Fruit fly (Drosophila melanogaster) whole organism, embryonic: ENCODE results near the gene Tace.

Experiments
- BEAF-32 ChIP-seq: fragments of 200-800 bp; sonication (Bioruptor generic); optimal IDR thresholded peaks from 3 replicates; lab custom pipeline; 2017; ENCODE audit warnings: missing biosample characterization, missing genetic modification characterization, mild to moderate bottlenecking, moderate library complexity, missing genetic modification reagents
- CG1024 ChIP-seq: fragments of 200-800 bp; sonication (Bioruptor generic); IDR thresholded peaks from 2 replicates; pipeline ENCODE4 v1.3.6; 2022; ENCODE audit warnings: missing biosample characterization, missing genetic modification characterization
- CG10462 ChIP-seq: fragments of 200-800 bp; sonication (Bioruptor generic); optimal IDR thresholded peaks from 2 replicates; lab custom pipeline; 2016; ENCODE audit warnings: missing biosample characterization, missing genetic modification characterization
- CG11723 ChIP-seq: fragments of 200-800 bp; sonication (Bioruptor generic); optimal IDR thresholded peaks from 2 replicates; lab custom pipeline; 2017; ENCODE audit warnings: missing biosample characterization, mild to moderate bottlenecking, missing genetic modification characterization
- CG12104 ChIP-seq: fragments of 200-800 bp; sonication (Bioruptor generic); optimal IDR thresholded peaks from 3 replicates; lab custom pipeline; 2016; ENCODE audit warnings: missing biosample characterization, missing genetic modification characterization
- CG12219 ChIP-seq: fragments of 200-800 bp; sonication (Bioruptor generic); optimal IDR thresholded peaks from 3 replicates; lab custom pipeline; 2018; ENCODE audit warnings: missing biosample characterization, mild to moderate bottlenecking, missing genetic modification characterization
- CG13894 ChIP-seq: fragments of 200-800 bp; sonication (Bioruptor generic); optimal IDR thresholded peaks from 3 replicates; lab custom pipeline; 2018; ENCODE audit warnings: missing biosample characterization, mild to moderate bottlenecking, missing genetic modification characterization, moderate library complexity
- CG1603 ChIP-seq: fragments of 200-800 bp; sonication (Bioruptor generic); optimal IDR thresholded peaks from 2 replicates; lab custom pipeline; 2019; ENCODE audit warnings: missing biosample characterization, mild to moderate bottlenecking, missing genetic modification characterization, moderate library complexity
- CG1647 ChIP-seq: fragments of 200-800 bp; sonication (Bioruptor generic); optimal IDR thresholded peaks from 3 replicates; lab custom pipeline; 2016; ENCODE audit warnings: missing biosample characterization, missing genetic modification characterization
- CG16813 ChIP-seq: fragments of 200-800 bp; sonication (Bioruptor generic); IDR thresholded peaks from 3 replicates; pipeline ENCODE4 v1.3.6; 2022; ENCODE audit warnings: missing biosample characterization, missing genetic modification characterization; ENCODE audit not compliant: partially characterized antibody
- CG2129 ChIP-seq: fragments of 200-800 bp; sonication (Bioruptor generic); IDR thresholded peaks from 2 replicates; pipeline ENCODE4 v1.3.6; 2022; ENCODE audit warnings: missing biosample characterization, missing genetic modification characterization; ENCODE audit not compliant: partially characterized antibody
- CG30403 ChIP-seq: fragments of 200-800 bp; sonication (Bioruptor generic); optimal IDR thresholded peaks from 3 replicates; lab custom pipeline; 2016; ENCODE audit warnings: missing biosample characterization, missing genetic modification characterization
- CG33213 ChIP-seq: fragments of 200-800 bp; sonication (Bioruptor generic); optimal IDR thresholded peaks from 3 replicates; lab custom pipeline; 2016; ENCODE audit warnings: missing biosample characterization, missing genetic modification characterization
- CG34376 ChIP-seq: fragments of 200-800 bp; sonication (Bioruptor generic); optimal IDR thresholded peaks from 2 replicates; lab custom pipeline; 2018; ENCODE audit warnings: missing biosample characterization, mild to moderate bottlenecking, missing genetic modification characterization
- CG4424 ChIP-seq: fragments of 200-800 bp; sonication (Bioruptor generic); optimal IDR thresholded peaks from 3 replicates; lab custom pipeline; 2016; ENCODE audit warnings: missing biosample characterization, missing genetic modification characterization
- CG4707 ChIP-seq: fragments of 200-800 bp; sonication (Bioruptor generic); optimal IDR thresholded peaks from 2 replicates; lab custom pipeline; 2018; ENCODE audit warnings: missing biosample characterization, mild to moderate bottlenecking, missing genetic modification characterization, moderate library complexity
- CG7987 ChIP-seq: fragments of 200-800 bp; sonication (Bioruptor generic); optimal IDR thresholded peaks from 2 replicates; lab custom pipeline; 2018; ENCODE audit warnings: missing biosample characterization, mild to moderate bottlenecking, missing genetic modification characterization, moderate library complexity
- CG9797 ChIP-seq: fragments of 200-800 bp; sonication (Bioruptor generic); optimal IDR thresholded peaks from 3 replicates; lab custom pipeline; 2018; ENCODE audit warnings: missing biosample characterization, mild to moderate bottlenecking, missing genetic modification characterization
- Dad ChIP-seq: fragments of 200-800 bp; sonication (Bioruptor generic); optimal IDR thresholded peaks from 3 replicates; lab custom pipeline; 2016; ENCODE audit warnings: missing biosample characterization, missing genetic modification characterization
- Dp ChIP-seq: fragments of 200-800 bp; sonication (Bioruptor generic); optimal IDR thresholded peaks from 2 replicates; lab custom pipeline; 2018; ENCODE audit warnings: missing biosample characterization, mild to moderate bottlenecking, missing genetic modification characterization, moderate library complexity
- E2f2 ChIP-seq: fragments of 200-800 bp; sonication (Bioruptor generic); IDR thresholded peaks from 2 replicates; pipeline ENCODE4 v1.3.6; 2022; ENCODE audit warnings: missing biosample characterization, missing genetic modification characterization
- Elba2 ChIP-seq: fragments of 200-800 bp; sonication (Bioruptor generic); optimal IDR thresholded peaks from 3 replicates; lab custom pipeline; 2016; ENCODE audit warnings: missing biosample characterization, missing genetic modification characterization
- Hand ChIP-seq: fragments of 200-800 bp; sonication (Bioruptor generic); optimal IDR thresholded peaks from 2 replicates; lab custom pipeline; 2017; ENCODE audit warnings: mild to moderate bottlenecking, missing biosample characterization, missing genetic modification reagents, missing genetic modification characterization
- HmgD ChIP-seq: fragments of 200-800 bp; sonication (Bioruptor generic); optimal IDR thresholded peaks from 3 replicates; lab custom pipeline; 2016; ENCODE audit warnings: missing biosample characterization, missing genetic modification characterization
- MESR4 ChIP-seq: fragments of 200-800 bp; sonication (Bioruptor generic); optimal IDR thresholded peaks from 2 replicates; lab custom pipeline; 2018; ENCODE audit warnings: missing biosample characterization, mild to moderate bottlenecking, missing genetic modification characterization, moderate library complexity
- Myb ChIP-seq: fragments of 200-800 bp; sonication (Bioruptor generic); optimal IDR thresholded peaks from 2 replicates; lab custom pipeline; 2016; ENCODE audit warnings: missing biosample characterization, missing genetic modification characterization
- Nf-YB ChIP-seq: fragments of 200-800 bp; sonication (Bioruptor generic); optimal IDR thresholded peaks from 3 replicates; lab custom pipeline; 2019; ENCODE audit warnings: missing biosample characterization, mild to moderate bottlenecking, missing genetic modification characterization, moderate library complexity
- Vsx1 ChIP-seq: fragments of 200-800 bp; sonication (Bioruptor generic); optimal IDR thresholded peaks from 2 replicates; lab custom pipeline; 2017; ENCODE audit warnings: missing biosample characterization, mild to moderate bottlenecking, missing genetic modification characterization, missing genetic modification reagents
- YL-1 ChIP-seq: fragments of 200-800 bp; sonication (Bioruptor generic); optimal IDR thresholded peaks from 3 replicates; lab custom pipeline; 2017; ENCODE audit warnings: missing biosample characterization, mild to moderate bottlenecking, missing genetic modification characterization
- al ChIP-seq: fragments of 200-800 bp; sonication (Bioruptor generic); IDR thresholded peaks from 2 replicates; pipeline ENCODE4 v1.3.6; 2022; ENCODE audit warnings: missing biosample characterization, missing genetic modification characterization
- chinmo ChIP-seq: fragments of 200-800 bp; sonication (Bioruptor generic); IDR thresholded peaks from 4 replicates; pipeline ENCODE4 v1.3.6; 2022; ENCODE audit warnings: missing biosample characterization, missing genetic modification characterization; ENCODE audit not compliant: partially characterized antibody
- crp ChIP-seq, 2 experiments: fragments of 200-800 bp; sonication (Bioruptor generic); optimal IDR thresholded peaks; 2 replicates in 1 of 2; 3 replicates in 1 of 2; lab custom pipeline; 2017; ENCODE audit warnings: missing biosample characterization in 2 of 2, missing genetic modification characterization in 2 of 2, mild to moderate bottlenecking in 1 of 2, moderate library complexity in 1 of 2
- gfzf ChIP-seq: fragments of 200-800 bp; sonication (Bioruptor generic); optimal IDR thresholded peaks from 2 replicates; lab custom pipeline; 2016; ENCODE audit warnings: missing biosample characterization, mild to moderate bottlenecking, missing genetic modification characterization, moderate library complexity
- insv ChIP-seq, 2 experiments: fragments of 200-800 bp; sonication (Bioruptor generic); optimal IDR thresholded peaks; 3 replicates each; lab custom pipeline; 2016 to 2018; ENCODE audit warnings: missing biosample characterization in 2 of 2, missing genetic modification characterization in 2 of 2
- mirr ChIP-seq: fragments of 200-800 bp; sonication (Bioruptor generic); optimal IDR thresholded peaks from 3 replicates; lab custom pipeline; 2018; ENCODE audit warnings: missing biosample characterization, mild to moderate bottlenecking, missing genetic modification characterization
- nerfin-1 ChIP-seq: fragments of 200-800 bp; sonication (Bioruptor generic); optimal IDR thresholded peaks from 3 replicates; lab custom pipeline; 2019; ENCODE audit warnings: missing biosample characterization, mild to moderate bottlenecking, missing genetic modification characterization, moderate library complexity
- nom ChIP-seq: fragments of 200-800 bp; sonication (Bioruptor generic); optimal IDR thresholded peaks from 2 replicates; lab custom pipeline; 2017; ENCODE audit warnings: missing biosample characterization, missing genetic modification characterization, mild to moderate bottlenecking, moderate library complexity, missing genetic modification reagents
- onecut ChIP-seq: fragments of 200-800 bp; sonication (Bioruptor generic); IDR thresholded peaks from 2 replicates; pipeline ENCODE4 v1.3.6; 2022; ENCODE audit warnings: missing biosample characterization, missing genetic modification characterization
- pzg ChIP-seq: fragments of 200-800 bp; sonication (Bioruptor generic); optimal IDR thresholded peaks from 3 replicates; lab custom pipeline; 2018; ENCODE audit warnings: missing biosample characterization, mild to moderate bottlenecking, missing genetic modification characterization, moderate library complexity
- sug ChIP-seq: fragments of 200-800 bp; optimal IDR thresholded peaks from 2 replicates; lab custom pipeline; 2019; ENCODE audit warnings: missing biosample characterization, mild to moderate bottlenecking, missing genetic modification characterization, moderate library complexity
- trem ChIP-seq: fragments of 200-800 bp; optimal IDR thresholded peaks from 3 replicates; lab custom pipeline; 2019; ENCODE audit warnings: missing biosample characterization, mild to moderate bottlenecking, missing genetic modification characterization, moderate library complexity
- twi ChIP-seq: fragments of 200-800 bp; optimal IDR thresholded peaks from 2 replicates; lab custom pipeline; 2019; ENCODE audit warnings: missing biosample characterization, mild to moderate bottlenecking, missing genetic modification characterization, moderate library complexity
- zen ChIP-seq: fragments of 200-800 bp; sonication (Bioruptor generic); optimal IDR thresholded peaks from 3 replicates; lab custom pipeline; 2018; ENCODE audit warnings: missing biosample characterization, mild to moderate bottlenecking, missing genetic modification characterization, moderate library complexity
- zf30C ChIP-seq: fragments of 200-800 bp; sonication (Bioruptor generic); optimal IDR thresholded peaks from 3 replicates; lab custom pipeline; 2018; ENCODE audit warnings: missing biosample characterization, mild to moderate bottlenecking, missing genetic modification characterization

The Tace gene

DNA sequence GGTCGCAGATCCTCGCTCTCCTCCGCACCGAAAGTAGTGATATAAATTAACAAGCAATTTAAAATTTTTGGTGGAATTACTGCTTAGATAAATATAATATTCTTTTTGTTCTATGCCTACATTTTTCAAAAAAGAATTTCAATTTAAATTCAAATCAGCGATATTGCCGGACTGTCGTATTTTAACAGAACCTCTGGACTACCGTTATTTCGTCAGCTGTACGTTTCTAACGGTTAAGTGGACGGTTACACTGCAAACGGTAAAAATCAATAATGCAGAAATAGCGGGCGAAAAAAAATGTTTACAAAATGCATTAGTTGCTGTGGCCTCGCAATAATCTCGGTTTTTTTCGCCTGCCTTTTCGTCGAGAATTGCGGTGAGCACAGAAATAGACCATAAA lies at the start of gene Tace:
Gene Tace (plus strand): TSS at position 245 of the 400 bp plus-strand sequence.
- TF ChIP-seq zen (tag; lab: Kevin White, UChicago) (peak; percentile 48), twi (tag; lab: Kevin White, UChicago) (no peak), CG4707 (GFP tag; lab: Kevin White, UChicago) (no peak), trem (tag; lab: Kevin White, UChicago) (peak; percentile 31), Dad (GFP tag; lab: Kevin White, UChicago) (no peak), CG1024 (GFP tag; lab: Robert Waterston, UW) (no peak), nerfin-1 (peak; percentile 30), CG11723 (GFP tag; lab: Kevin White, UChicago) (no peak), HmgD (GFP tag; lab: Kevin White, UChicago) (no peak), MESR4 (GFP tag; lab: Kevin White, UChicago) (peak; percentile 39), Elba2 (peak; percentile 85), YL-1 (GFP tag; lab: Kevin White, UChicago) (peak; percentile 5), Nf-YB (GFP tag; lab: Kevin White, UChicago) (no peak), gfzf (GFP tag; lab: Kevin White, UChicago) (peak; percentile 67), CG30403 (GFP tag; lab: Kevin White, UChicago) (no peak), Myb (GFP tag; lab: Kevin White, UChicago) (peak; percentile 76), insv (GFP tag; optimal IDR thresholded peaks at IDR 0.05; lab: Kevin White, UChicago) (peak in 1 of 2 experiments; percentile 96), CG12104 (GFP tag; lab: Kevin White, UChicago) (no peak), Vsx1 (GFP tag; lab: Kevin White, UChicago) (no peak), CG10462 (GFP tag; lab: Kevin White, UChicago) (peak; percentile 95), CG12219 (GFP tag; lab: Kevin White, UChicago) (no peak), CG2129 (GFP tag; lab: Robert Waterston, UW) (no peak), CG7987 (no peak), CG33213 (GFP tag; lab: Kevin White, UChicago) (no peak), al (no peak), onecut (GFP tag; lab: Robert Waterston, UW) (peak; percentile 100), BEAF-32 (GFP tag; lab: Kevin White, UChicago) (peak; percentile 7), mirr (GFP tag; lab: Kevin White, UChicago) (no peak), CG4424 (no peak), CG16813 (GFP tag; lab: Robert Waterston, UW) (no peak), crp (GFP tag; optimal IDR thresholded peaks at IDR 0.05; lab: Kevin White, UChicago) (peak in 1 of 2 experiments; percentile 36), Hand (no peak), E2f2 (GFP tag; lab: Robert Waterston, UW) (peak; percentile 68), sug (no peak), nom (GFP tag; lab: Kevin White, UChicago) (no peak), chinmo (GFP tag; lab: Robert Waterston, UW) (0 out of 4 replicates have a peak, but pooled peaks have one; percentile 20), pzg (GFP tag; lab: Kevin White, UChicago) (peak; percentile 44), CG1647 (GFP tag; lab: Kevin White, UChicago) (no peak), zf30C (GFP tag; lab: Kevin White, UChicago) (peak; percentile 7), CG9797 (GFP tag; lab: Kevin White, UChicago) (peak; percentile 15), Dp (GFP tag; lab: Kevin White, UChicago) (peak; percentile 66), CG34376 (GFP tag; lab: Kevin White, UChicago) (no peak), CG1603 (tag; lab: Kevin White, UChicago) (peak; percentile 16), CG13894 (tag; lab: Kevin White, UChicago) (no peak)
